Fruit fly (Drosophila melanogaster): Measurements from ENCODE around the gene CG34325.

DNA sequence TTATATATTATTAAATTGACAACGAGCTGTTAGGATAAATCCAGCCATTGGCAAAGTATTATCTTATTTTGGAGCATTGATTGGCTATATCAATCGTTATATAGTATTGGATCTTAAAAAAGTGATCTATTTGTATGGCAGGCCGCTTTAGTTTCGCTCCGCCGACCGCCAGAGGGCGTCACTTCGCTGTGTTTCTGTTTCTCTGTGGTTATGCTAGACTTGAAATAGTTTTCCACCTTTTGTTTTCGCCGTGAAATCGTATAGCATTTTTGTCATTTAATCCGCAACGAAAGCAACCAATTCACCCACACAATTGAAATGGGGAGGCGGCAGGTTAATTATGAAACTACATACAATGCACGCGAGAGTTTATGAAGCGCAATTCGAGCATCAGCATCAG lies 25.6 kb upstream of the CG34325 start:
- no peak for TF ChIP-seq pan (optimal IDR thresholded peaks at IDR 0.05)
- TF ChIP-seq Dll (optimal IDR thresholded peaks at IDR 0.05), result no peak
- TF ChIP-seq EcR (GFP tag; optimal IDR thresholded peaks at IDR 0.05), result no peak
- no peak for TF ChIP-seq psq (optimal IDR thresholded peaks at IDR 0.05)
